Fruit fly (Drosophila melanogaster) whole organism, wandering third instar larva: Measurements from ENCODE around the gene Cmpk.

Experiments
- Abd-B ChIP-seq: fragments of >200 bp; optimal IDR thresholded peaks from 2 replicates; lab custom pipeline; 2017; ENCODE audit warnings: missing biosample characterization, missing genetic modification characterization
- CG32264 ChIP-seq: fragments of 200-800 bp; sonication (Bioruptor generic); optimal IDR thresholded peaks from 2 replicates; lab custom pipeline; 2016; ENCODE audit warnings: missing biosample characterization, missing genetic modification characterization
- CG9705 ChIP-seq: fragments of 200-800 bp; sonication (Bioruptor generic); optimal IDR thresholded peaks from 2 replicates; lab custom pipeline; 2018; ENCODE audit warnings: missing biosample characterization, mild to moderate bottlenecking, missing genetic modification characterization
- CrebA ChIP-seq: fragments of 200-800 bp; sonication (Bioruptor generic); optimal IDR thresholded peaks from 2 replicates; lab custom pipeline; 2016; ENCODE audit warnings: missing biosample characterization, mild to moderate bottlenecking, missing genetic modification characterization, borderline replicate concordance
- Dfd ChIP-seq: fragments of >200 bp; optimal IDR thresholded peaks from 2 replicates; lab custom pipeline; 2017; ENCODE audit warnings: missing biosample characterization, missing genetic modification characterization
- Dif ChIP-seq: fragments of 200-275, 200-300 bp; sonication (Bioruptor generic); optimal IDR thresholded peaks from 2 replicates; lab custom pipeline; 2018; ENCODE audit warnings: missing biosample characterization, missing genetic modification characterization; ENCODE audit not compliant: partially characterized antibody
- GATAd ChIP-seq: sonication (Bioruptor generic); optimal IDR thresholded peaks from 2 replicates; lab custom pipeline; 2016; ENCODE audit warnings: missing biosample characterization, missing genetic modification characterization
- HLH106 ChIP-seq: fragments of 200-800 bp; optimal IDR thresholded peaks from 3 replicates; lab custom pipeline; 2019; ENCODE audit warnings: missing biosample characterization, mild to moderate bottlenecking, missing genetic modification characterization, moderate library complexity
- Hnf4 ChIP-seq: fragments of 200-800 bp; sonication (Bioruptor generic); optimal IDR thresholded peaks from 2 replicates; lab custom pipeline; 2016; ENCODE audit warnings: missing biosample characterization, mild to moderate bottlenecking, missing genetic modification characterization
- Hr78 ChIP-seq: fragments of >200 bp; optimal IDR thresholded peaks from 2 replicates; lab custom pipeline; 2017; ENCODE audit warnings: missing biosample characterization, missing genetic modification characterization
- Hr83 ChIP-seq: fragments of 200-300 bp; sonication (Bioruptor generic); optimal IDR thresholded peaks from 2 replicates; lab custom pipeline; 2016; ENCODE audit warnings: missing biosample characterization, mild to moderate bottlenecking, missing genetic modification characterization, moderate library complexity; ENCODE audit not compliant: poor library complexity, severe bottlenecking
- Jra ChIP-seq: sonication (Bioruptor generic); optimal IDR thresholded peaks from 2 replicates; lab custom pipeline; 2016; ENCODE audit warnings: missing biosample characterization, missing genetic modification characterization
- Mio ChIP-seq: sonication (Bioruptor generic); optimal IDR thresholded peaks from 2 replicates; lab custom pipeline; 2016; ENCODE audit warnings: missing biosample characterization, missing genetic modification characterization
- Myc ChIP-seq: fragments of >200 bp; optimal IDR thresholded peaks from 2 replicates; lab custom pipeline; 2017
- N ChIP-seq: fragments of >200 bp; optimal IDR thresholded peaks from 2 replicates; lab custom pipeline; 2018; ENCODE audit warnings: missing biosample characterization, missing external identifiers, missing genetic modification characterization
- OdsH ChIP-seq: fragments of 200-800 bp; sonication (Bioruptor generic); optimal IDR thresholded peaks from 2 replicates; lab custom pipeline; 2016; ENCODE audit warnings: missing biosample characterization, mild to moderate bottlenecking, missing genetic modification characterization
- Rel ChIP-seq, 2 experiments: fragments of 200-800 bp; sonication (Bioruptor generic) in 1 of 2; optimal IDR thresholded peaks; 2 replicates in 1 of 2; 3 replicates in 1 of 2; lab custom pipeline; 2016 to 2019; ENCODE audit warnings: mild to moderate bottlenecking in 2 of 2, missing biosample characterization in 2 of 2, missing genetic modification characterization in 2 of 2, moderate library complexity in 1 of 2
- Sp1 ChIP-seq: fragments of 200-800 bp; sonication (Bioruptor generic); optimal IDR thresholded peaks from 3 replicates; lab custom pipeline; 2019; ENCODE audit warnings: missing biosample characterization, mild to moderate bottlenecking, missing genetic modification characterization, moderate library complexity
- Vsx2 ChIP-seq: fragments of 200-300, 225-300 bp; sonication (Bioruptor generic); optimal IDR thresholded peaks from 2 replicates; lab custom pipeline; 2018; ENCODE audit warnings: missing biosample characterization, missing genetic modification characterization; ENCODE audit not compliant: partially characterized antibody
- br ChIP-seq: fragments of 200-800 bp; sonication (Bioruptor generic); optimal IDR thresholded peaks from 2 replicates; lab custom pipeline; 2016; ENCODE audit warnings: missing biosample characterization, missing genetic modification characterization
- brk ChIP-seq: fragments of 200-800 bp; sonication (Bioruptor generic); optimal IDR thresholded peaks from 2 replicates; lab custom pipeline; 2016; ENCODE audit warnings: missing biosample characterization, mild to moderate bottlenecking, missing genetic modification characterization
- dl ChIP-seq, 2 experiments: fragments of 175-275, 200-275 bp in 1 of 2; fragments of 200-275 bp in 1 of 2; sonication (Bioruptor generic); optimal IDR thresholded peaks; lab custom pipeline; 2018; ENCODE audit warnings: mild to moderate bottlenecking in 2 of 2, missing biosample characterization in 2 of 2, missing genetic modification characterization in 2 of 2, moderate library complexity in 2 of 2; ENCODE audit not compliant: partially characterized antibody in 2 of 2, insufficient read depth in 1 of 2
- dmrt93B ChIP-seq: fragments of 200-800 bp; sonication (Bioruptor generic); optimal IDR thresholded peaks from 2 replicates; lab custom pipeline; 2018; ENCODE audit warnings: missing biosample characterization, mild to moderate bottlenecking, missing genetic modification characterization
- dsf ChIP-seq: sonication (Bioruptor generic); optimal IDR thresholded peaks from 2 replicates; lab custom pipeline; 2016; ENCODE audit warnings: missing biosample characterization, missing genetic modification characterization, borderline replicate concordance
- ey ChIP-seq: fragments of 200-800 bp; sonication (Bioruptor generic); optimal IDR thresholded peaks from 2 replicates; lab custom pipeline; 2016; ENCODE audit warnings: missing biosample characterization, missing genetic modification characterization
- foxo ChIP-seq, 2 experiments: fragments of 200-800 bp; sonication (Bioruptor generic); optimal IDR thresholded peaks; 2 replicates in 1 of 2; 3 replicates in 1 of 2; lab custom pipeline; 2016 to 2017; ENCODE audit warnings: missing biosample characterization in 2 of 2, missing genetic modification characterization in 2 of 2
- fru ChIP-seq: fragments of 200-800 bp; sonication (Bioruptor generic); optimal IDR thresholded peaks from 3 replicates; lab custom pipeline; 2016; ENCODE audit warnings: missing biosample characterization, mild to moderate bottlenecking, missing genetic modification characterization
- h ChIP-seq: fragments of 200-800 bp; sonication (Bioruptor generic); optimal IDR thresholded peaks from 3 replicates; lab custom pipeline; 2016; ENCODE audit warnings: missing biosample characterization, mild to moderate bottlenecking, missing genetic modification characterization
- jim ChIP-seq: fragments of 175-275, 200-325 bp; sonication (Bioruptor generic); optimal IDR thresholded peaks from 2 replicates; lab custom pipeline; 2016; ENCODE audit warnings: missing biosample characterization, mild to moderate bottlenecking, missing genetic modification characterization
- lola ChIP-seq: fragments of >200 bp; optimal IDR thresholded peaks from 2 replicates; lab custom pipeline; 2017; ENCODE audit warnings: missing biosample characterization, missing genetic modification characterization
- pan ChIP-seq: fragments of >200 bp; optimal IDR thresholded peaks from 2 replicates; lab custom pipeline; 2017
- psq ChIP-seq: fragments of 200-800 bp; sonication (Bioruptor generic); optimal IDR thresholded peaks from 3 replicates; lab custom pipeline; 2017; ENCODE audit warnings: missing biosample characterization, mild to moderate bottlenecking, missing genetic modification characterization, moderate library complexity
- rgr ChIP-seq: fragments of 200-800 bp; sonication (Bioruptor generic); optimal IDR thresholded peaks from 3 replicates; lab custom pipeline; 2016; ENCODE audit warnings: missing biosample characterization, mild to moderate bottlenecking, missing genetic modification characterization
- sage ChIP-seq: fragments of 200-800 bp; sonication (Bioruptor generic); optimal IDR thresholded peaks from 2 replicates; lab custom pipeline; 2016; ENCODE audit warnings: missing biosample characterization, mild to moderate bottlenecking, missing genetic modification characterization
- sv ChIP-seq: fragments of 200-800 bp; sonication (Bioruptor generic); optimal IDR thresholded peaks from 3 replicates; lab custom pipeline; 2016; ENCODE audit warnings: missing biosample characterization, missing genetic modification characterization
- tai ChIP-seq: sonication (Bioruptor generic); optimal IDR thresholded peaks from 2 replicates; lab custom pipeline; 2016; ENCODE audit warnings: missing biosample characterization, missing genetic modification characterization
- usp ChIP-seq: fragments of >200 bp; optimal IDR thresholded peaks from 2 replicates; lab custom pipeline; 2017; ENCODE audit warnings: missing biosample characterization, missing genetic modification characterization
- woc ChIP-seq: sonication (Bioruptor generic); optimal IDR thresholded peaks from 2 replicates; lab custom pipeline; 2016; ENCODE audit warnings: missing biosample characterization, mild to moderate bottlenecking, missing genetic modification characterization

Cmpk gene

DNA sequence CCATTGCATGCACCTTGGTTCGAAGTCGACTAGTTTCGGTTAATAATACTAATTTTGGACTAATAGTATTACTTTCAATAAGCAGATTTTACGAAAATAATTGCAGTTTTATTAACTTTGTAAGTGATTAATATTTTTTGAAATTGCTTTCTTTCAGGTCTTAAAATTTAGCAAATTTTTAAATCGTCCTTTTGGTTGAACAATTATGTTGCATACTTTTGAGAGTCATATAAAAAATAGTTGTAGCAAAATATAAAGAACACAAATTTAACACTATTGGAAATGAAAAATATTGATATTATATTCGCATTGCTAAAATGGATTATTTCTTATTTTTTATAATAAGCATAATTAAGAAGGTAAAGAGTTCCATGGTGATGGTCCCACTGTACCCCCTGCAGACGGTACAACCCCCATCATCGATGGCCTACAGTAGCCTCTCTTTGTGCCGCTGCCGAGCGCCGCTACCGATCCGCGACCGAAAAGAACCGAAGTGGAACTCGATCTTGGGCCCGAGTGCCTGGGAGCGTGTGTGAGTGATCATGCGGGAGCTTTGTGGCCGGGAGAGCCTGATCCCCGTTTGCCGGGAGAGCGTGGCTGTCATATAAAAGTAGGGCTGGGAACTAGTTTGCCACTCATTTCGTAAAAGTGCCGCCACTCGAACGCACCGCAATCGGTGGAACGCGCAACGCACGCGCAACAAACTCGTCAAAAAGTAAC, 33.9 kb downstream of the Cmpk start:
- TF ChIP-seq brk (GFP tag; lab: Kevin White, UChicago) = peak; percentile 53
- no peak for TF ChIP-seq GATAd (GFP tag; lab: Kevin White, UChicago)
- peak; percentile 87 for TF ChIP-seq rgr (GFP tag; lab: Kevin White, UChicago)
- peak; percentile 94 for TF ChIP-seq Sp1 (GFP tag; lab: Kevin White, UChicago)
- TF ChIP-seq Hnf4 (GFP tag; lab: Kevin White, UChicago) = peak; percentile 54
- TF ChIP-seq Jra (GFP tag; lab: Kevin White, UChicago) = no peak
- no peak for TF ChIP-seq Myc (lab: Kevin White, UChicago)
- TF ChIP-seq Dif = peak; percentile 75
- no peak for TF ChIP-seq lola (GFP tag; lab: Kevin White, UChicago)
- no peak for TF ChIP-seq Hr83 (GFP tag; lab: Kevin White, UChicago)
- TF ChIP-seq sage (GFP tag; lab: Kevin White, UChicago) = no peak
- TF ChIP-seq Dfd (GFP tag; lab: Kevin White, UChicago) = no peak
- peak; percentile 95 for TF ChIP-seq HLH106 (tag; lab: Kevin White, UChicago)
- no peak for TF ChIP-seq Rel (GFP tag; optimal IDR thresholded peaks at IDR 0.05; lab: Kevin White, UChicago)
- TF ChIP-seq Rel (tag; optimal IDR thresholded peaks at IDR 0.05; lab: Kevin White, UChicago) = peak; percentile 19
- TF ChIP-seq CG32264 (GFP tag; lab: Kevin White, UChicago) = no peak
- peak; percentile 78 for TF ChIP-seq sv (GFP tag; lab: Kevin White, UChicago)
- TF ChIP-seq pan = no peak
- TF ChIP-seq fru (GFP tag; lab: Kevin White, UChicago) = peak; percentile 89
- TF ChIP-seq h (GFP tag; lab: Kevin White, UChicago) = peak; percentile 85
- no peak for TF ChIP-seq jim (GFP tag; lab: Kevin White, UChicago)
- TF ChIP-seq Vsx2 (GFP tag; lab: Kevin White, UChicago) = peak; percentile 74
- TF ChIP-seq foxo (GFP tag; optimal IDR thresholded peaks at IDR 0.05; lab: Kevin White, UChicago) = peak in 1 of 2 experiments; percentile 91
- TF ChIP-seq CG9705 (GFP tag; lab: Kevin White, UChicago) = peak; percentile 86
- TF ChIP-seq OdsH = peak; percentile 89
- peak; percentile 71 for TF ChIP-seq br (GFP tag; lab: Kevin White, UChicago)
- TF ChIP-seq woc (GFP tag; lab: Kevin White, UChicago) = peak; percentile 94
- no peak for TF ChIP-seq dsf (GFP tag; lab: Kevin White, UChicago)
- TF ChIP-seq Abd-B (GFP tag; lab: Kevin White, UChicago) = no peak
- TF ChIP-seq N (GFP tag; lab: Kevin White, UChicago) = no peak
- no peak for TF ChIP-seq tai (GFP tag; lab: Kevin White, UChicago)
- no peak for TF ChIP-seq usp (GFP tag; lab: Kevin White, UChicago)
- peak; percentile 93 for TF ChIP-seq dmrt93B (GFP tag; lab: Kevin White, UChicago)
- TF ChIP-seq Mio = no peak
- TF ChIP-seq Hr78 = no peak
- TF ChIP-seq psq (GFP tag; lab: Kevin White, UChicago) = peak; percentile 88
- peak; percentile 88 for TF ChIP-seq ey (GFP tag; lab: Kevin White, UChicago)
- peak in 1 of 2 experiments; percentile 65 for TF ChIP-seq dl (GFP tag; optimal IDR thresholded peaks at IDR 0.05; lab: Kevin White, UChicago; ENCODE audit: insufficient read depth in 1 of 2, partially characterized antibody in 2 of 2)
- TF ChIP-seq CrebA = no peak
